Worm (Caenorhabditis elegans) whole organism, L3 larva: Measurements from ENCODE around the gene folt-3.

ENCODE experiments used
- R02D3.7 ChIP-seq: fragments of 150-350 bp; optimal IDR thresholded peaks from 2 replicates; lab custom pipeline; 2014; ENCODE audit warnings: missing biosample characterization, missing genetic modification characterization
- elt-1 ChIP-seq: fragments of 150-350 bp; optimal IDR thresholded peaks from 2 replicates; lab custom pipeline; 2014; ENCODE audit warnings: missing biosample characterization, missing genetic modification characterization
- nhr-76 ChIP-seq: fragments of 150-350 bp; sonication (generic microtip); optimal IDR thresholded peaks from 5 replicates; lab custom pipeline; 2014; ENCODE audit warnings: missing biosample characterization, missing genetic modification characterization

ce11 chrV:7562947-7563346, 46.6 kb downstream of the folt-3 start, which contains the start of gene F19F10.1:
- TF ChIP-seq R02D3.7 (tag; lab: Kevin White, UChicago) (no peak), elt-1 (tag; lab: Kevin White, UChicago) (no peak), nhr-76 (no peak)
